Comparison of ENCODE assay signal across 1 fruit fly cellular context in the genomic region with DNA sequence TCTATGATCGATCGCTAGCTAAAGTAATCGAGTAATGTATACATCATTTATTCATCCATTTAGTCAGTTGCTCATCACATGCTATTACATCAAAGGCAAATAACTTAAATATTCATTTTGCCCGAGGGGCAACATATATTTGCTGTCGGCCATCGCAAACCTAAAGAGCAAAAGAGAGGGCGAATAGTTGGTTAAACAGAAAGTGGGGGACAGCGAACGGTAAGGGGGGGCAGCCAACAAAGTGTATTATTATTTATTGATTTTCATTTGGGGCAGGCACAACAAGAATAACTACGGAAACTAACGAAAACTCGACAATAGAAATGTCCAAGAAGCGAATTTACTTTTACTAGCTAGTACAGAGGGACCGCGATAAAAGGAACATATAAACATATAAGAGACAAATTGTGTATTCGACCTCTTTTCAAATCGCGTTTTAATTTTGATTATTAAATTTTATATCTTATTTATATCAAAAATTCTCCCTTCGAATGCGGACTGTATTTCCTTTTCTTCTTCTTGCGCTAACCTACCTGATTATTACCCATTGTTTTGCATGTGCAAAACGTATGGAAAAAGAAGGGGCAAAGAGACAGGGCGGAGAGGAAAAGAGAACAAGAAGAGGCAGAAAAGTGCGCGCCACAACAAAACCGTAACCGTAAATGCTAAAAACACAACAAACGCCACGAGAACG.
A peak's percentile ranks its signal among the peaks of the same experiment; 100 is the strongest.
TF ChIP-seq lines count a peak whose summit lies in the region.

No protein-coding gene starts in this region.

TF ChIP-seq in whole organism, embryonic, 481 proteins besides CTCF, POLR2A, EP300 and RAD21 (continued from another document):
- TF ChIP-seq twi (tag; optimal IDR thresholded peaks at IDR 0.05; lab: Kevin White, UChicago): no peak
- no peak for TF ChIP-seq CG12744 (GFP tag; optimal IDR thresholded peaks at IDR 0.05; lab: Kevin White, UChicago)
- TF ChIP-seq gfzf (GFP tag; optimal IDR thresholded peaks at IDR 0.05; lab: Kevin White, UChicago): no peak
- TF ChIP-seq CG11504 (tag; optimal IDR thresholded peaks at IDR 0.05; lab: Kevin White, UChicago): no peak
- TF ChIP-seq CG13775 (GFP tag; optimal IDR thresholded peaks at IDR 0.05; lab: Kevin White, UChicago): no peak
- no peak for TF ChIP-seq CG15479 (GFP tag; optimal IDR thresholded peaks at IDR 0.05; lab: Kevin White, UChicago)
- TF ChIP-seq CG10979 (tag; optimal IDR thresholded peaks at IDR 0.05; lab: Kevin White, UChicago): no peak
- 0 out of 3 replicates have a peak, but pooled peaks have one; percentile 49 for TF ChIP-seq ase (GFP tag; IDR thresholded peaks at IDR 0.05; lab: Robert Waterston, UW)
- TF ChIP-seq CHES-1-like (GFP tag; optimal IDR thresholded peaks at IDR 0.05; lab: Kevin White, UChicago): no peak
- TF ChIP-seq CG4820 (GFP tag; optimal IDR thresholded peaks at IDR 0.05; lab: Kevin White, UChicago): no peak
- no peak for TF ChIP-seq Hr39 (optimal IDR thresholded peaks at IDR 0.05; lab: Kevin White, UChicago)
- no peak for TF ChIP-seq Kr (GFP tag; optimal IDR thresholded peaks at IDR 0.05; lab: Kevin White, UChicago)
- TF ChIP-seq h (optimal IDR thresholded peaks at IDR 0.05; lab: Kevin White, UChicago): no peak
- TF ChIP-seq nom (GFP tag; optimal IDR thresholded peaks at IDR 0.05; lab: Kevin White, UChicago): no peak
- peak; percentile 37 for TF ChIP-seq CG10147 (GFP tag; optimal IDR thresholded peaks at IDR 0.05; lab: Kevin White, UChicago)
- TF ChIP-seq Drgx (GFP tag; IDR thresholded peaks at IDR 0.05; lab: Robert Waterston, UW): peak; percentile 64
- no peak for TF ChIP-seq CG6654 (GFP tag; optimal IDR thresholded peaks at IDR 0.05; lab: Kevin White, UChicago)
- no peak for TF ChIP-seq Lhr (GFP tag; optimal IDR thresholded peaks at IDR 0.05; lab: Kevin White, UChicago)
- no peak for TF ChIP-seq bab2 (GFP tag; optimal IDR thresholded peaks at IDR 0.05; lab: Kevin White, UChicago)
- TF ChIP-seq mam (GFP tag; optimal IDR thresholded peaks at IDR 0.05; lab: Kevin White, UChicago): no peak
- TF ChIP-seq caup (GFP tag; optimal IDR thresholded peaks at IDR 0.05; lab: Kevin White, UChicago; ENCODE audit: severe bottlenecking): peak; percentile 2
- TF ChIP-seq maf-S (GFP tag; optimal IDR thresholded peaks at IDR 0.05; lab: Kevin White, UChicago): no peak
- TF ChIP-seq esg (GFP tag; conservative IDR thresholded peaks at IDR 0.05; lab: Robert Waterston, UW): peak; percentile 38; the same call in 1 of the 2 replicates
- peak; percentile 78 for TF ChIP-seq Rfx (GFP tag; IDR thresholded peaks at IDR 0.05; lab: Robert Waterston, UW)
- peak; percentile 73 for TF ChIP-seq CG11456 (GFP tag; IDR thresholded peaks at IDR 0.05; lab: Robert Waterston, UW)
- TF ChIP-seq CG17802 (tag; optimal IDR thresholded peaks at IDR 0.05; lab: Kevin White, UChicago): no peak
- TF ChIP-seq peb (GFP tag; IDR thresholded peaks at IDR 0.05; lab: Robert Waterston, UW): no peak
- TF ChIP-seq ato (GFP tag; IDR thresholded peaks at IDR 0.05; lab: Robert Waterston, UW; ENCODE audit: partially characterized antibody): no peak
- no peak for TF ChIP-seq run (tag; optimal IDR thresholded peaks at IDR 0.05; lab: Kevin White, UChicago)
